Worm (Caenorhabditis elegans) whole organism, L4 larva: ENCODE measurements around the gene rme-6.

Source experiments
- F10B5.3 ChIP-seq: sonication (generic microtip); optimal IDR thresholded peaks from 2 replicates; lab custom pipeline; 2016; ENCODE audit warnings: mild to moderate bottlenecking, missing genetic modification characterization, missing compliant biosample characterization
- F37D6.2 ChIP-seq: sonication (generic microtip); optimal IDR thresholded peaks from 2 replicates; lab custom pipeline; 2016; ENCODE audit warnings: mild to moderate bottlenecking, missing genetic modification characterization, missing compliant biosample characterization
- F44E2.7 ChIP-seq: fragments of 200-800 bp; sonication (Bioruptor generic); IDR thresholded peaks from 2 replicates; pipeline ENCODE4 v2.1.2; 2022; ENCODE audit warnings: missing genetic modification characterization, missing compliant biosample characterization
- Y48G9A.11 ChIP-seq: fragments of 200-800 bp; sonication (Bioruptor generic); IDR thresholded peaks from 2 replicates; pipeline ENCODE4 v1.3.6; 2022; ENCODE audit warnings: missing genetic modification reagents, missing genetic modification characterization, missing compliant biosample characterization
- Y75B8A.6 ChIP-seq: fragments of 200-800 bp; sonication (Bioruptor generic); IDR thresholded peaks from 2 replicates; pipeline ENCODE4 v1.3.6; 2022; ENCODE audit warnings: missing genetic modification reagents, missing genetic modification characterization, missing compliant biosample characterization
- aha-1 ChIP-seq: fragments of 150-350 bp; peaks from one replicate; lab custom pipeline; 2014; ENCODE audit warnings: missing biosample characterization, missing genetic modification characterization
- aly-2 ChIP-seq: sonication (generic microtip); optimal IDR thresholded peaks from 2 replicates; lab custom pipeline; 2018; ENCODE audit warnings: missing biosample characterization, missing genetic modification characterization
- ama-1 ChIP-seq: fragments of 150-350 bp; optimal IDR thresholded peaks from 2 replicates; lab custom pipeline; 2014; ENCODE audit warnings: inconsistent platforms, mixed read lengths
- arid-1 ChIP-seq: fragments of 200-800 bp; sonication (Bioruptor generic); conservative IDR thresholded peaks from 2 replicates; pipeline ENCODE4 v1.3.6; 2022; ENCODE audit warnings: missing genetic modification reagents, missing genetic modification characterization, missing compliant biosample characterization
- ceh-44 ChIP-seq: fragments of 200-800 bp; sonication (Bioruptor generic); IDR thresholded peaks from 2 replicates; pipeline ENCODE4 v1.3.6; 2022; ENCODE audit warnings: missing genetic modification reagents, missing genetic modification characterization, missing compliant biosample characterization
- ceh-62 ChIP-seq: sonication (generic microtip); optimal IDR thresholded peaks from 2 replicates; lab custom pipeline; 2017; ENCODE audit warnings: missing biosample characterization, missing genetic modification characterization
- ceh-82 ChIP-seq: sonication (generic microtip); optimal IDR thresholded peaks from 2 replicates; lab custom pipeline; 2017; ENCODE audit warnings: missing biosample characterization, missing genetic modification characterization
- daf-16 ChIP-seq, 3 experiments: sonication (generic microtip); optimal IDR thresholded peaks; 2 replicates each; lab custom pipeline; 2016 to 2017; ENCODE audit warnings: missing genetic modification characterization in 3 of 3, missing genetic modification reagents in 3 of 3, mild to moderate bottlenecking in 2 of 3, missing compliant biosample characterization in 2 of 3, missing biosample characterization in 1 of 3, moderate library complexity in 1 of 3
- dmd-6 ChIP-seq: fragments of 200-800 bp; sonication (Bioruptor generic); IDR thresholded peaks from 2 replicates; pipeline ENCODE4 v1.3.6; 2022; ENCODE audit warnings: missing genetic modification reagents, missing genetic modification characterization, missing compliant biosample characterization
- dmd-8 ChIP-seq: fragments of 200-800 bp; sonication (Bioruptor generic); IDR thresholded peaks from 2 replicates; pipeline ENCODE4 v1.3.6; 2022; ENCODE audit warnings: missing genetic modification characterization, missing compliant biosample characterization
- dve-1 ChIP-seq: sonication (generic microtip); optimal IDR thresholded peaks from 2 replicates; lab custom pipeline; 2017; ENCODE audit warnings: antibody characterized with exemption, mild to moderate bottlenecking, missing genetic modification characterization, missing compliant biosample characterization; ENCODE audit not compliant: insufficient read depth
- fkh-10 ChIP-seq: fragments of 150-350 bp; optimal IDR thresholded peaks from 2 replicates; lab custom pipeline; 2014; ENCODE audit warnings: missing biosample characterization, missing genetic modification reagents, missing genetic modification characterization
- fos-1 ChIP-seq: fragments of 150-350 bp; optimal IDR thresholded peaks from 2 replicates; lab custom pipeline; 2014; ENCODE audit warnings: missing biosample characterization, missing genetic modification characterization
- hmg-1.1 ChIP-seq: fragments of 200-800 bp; sonication (Bioruptor generic); IDR thresholded peaks from 2 replicates; pipeline ENCODE4 v1.3.6; 2022; ENCODE audit warnings: missing genetic modification reagents, missing genetic modification characterization, missing compliant biosample characterization
- jun-1 ChIP-seq: fragments of 150-350 bp; optimal IDR thresholded peaks from 2 replicates; lab custom pipeline; 2014; ENCODE audit warnings: missing biosample characterization, missing genetic modification reagents, missing genetic modification characterization
- lin-1 ChIP-seq: fragments of 200-800 bp; sonication (Bioruptor generic); IDR thresholded peaks from 2 replicates; pipeline ENCODE4 v1.3.6; 2022; ENCODE audit warnings: missing genetic modification reagents, missing genetic modification characterization, missing compliant biosample characterization
- lin-29 ChIP-seq: fragments of 200-800 bp; sonication (Bioruptor generic); IDR thresholded peaks from 2 replicates; pipeline ENCODE4 v1.3.6; 2022; ENCODE audit warnings: missing genetic modification reagents, missing genetic modification characterization, missing compliant biosample characterization
- lin-39 ChIP-seq: fragments of 150-350 bp; optimal IDR thresholded peaks from 2 replicates; lab custom pipeline; 2014; ENCODE audit warnings: missing biosample characterization, missing genetic modification reagents, missing genetic modification characterization
- lir-3 ChIP-seq: sonication (generic microtip); optimal IDR thresholded peaks from 2 replicates; lab custom pipeline; 2016; ENCODE audit warnings: mild to moderate bottlenecking, missing genetic modification characterization, missing compliant biosample characterization
- madf-9 ChIP-seq: fragments of 200-800 bp; sonication (Bioruptor generic); conservative IDR thresholded peaks from 2 replicates; pipeline ENCODE4 v1.3.6; 2022; ENCODE audit warnings: missing genetic modification reagents, missing genetic modification characterization, missing compliant biosample characterization
- mdl-1 ChIP-seq, 2 experiments: fragments of 150-350 bp in 1 of 2; sonication (generic microtip) in 1 of 2; optimal IDR thresholded peaks; 2 replicates each; lab custom pipeline; 2014 to 2017; ENCODE audit warnings: missing biosample characterization in 2 of 2, missing genetic modification characterization in 2 of 2
- mes-2 ChIP-seq: sonication (generic microtip); optimal IDR thresholded peaks from 2 replicates; lab custom pipeline; 2016; ENCODE audit warnings: missing genotype, mild to moderate bottlenecking, missing genetic modification characterization, missing compliant biosample characterization; ENCODE audit not compliant: poor library complexity, severe bottlenecking
- mxl-2 ChIP-seq: fragments of 200-800 bp; sonication (Bioruptor generic); conservative IDR thresholded peaks from 2 replicates; pipeline ENCODE4 v1.3.6; 2022; ENCODE audit warnings: missing genetic modification reagents, missing genetic modification characterization, missing compliant biosample characterization
- mxl-3 ChIP-seq: fragments of 200-800 bp; sonication (Bioruptor generic); optimal IDR thresholded peaks from 2 replicates; lab custom pipeline; 2018; ENCODE audit warnings: mild to moderate bottlenecking, missing genetic modification characterization, missing compliant biosample characterization
- nhr-11 ChIP-seq: fragments of 150-350 bp; optimal IDR thresholded peaks from 2 replicates; lab custom pipeline; 2014; ENCODE audit warnings: missing biosample characterization, missing genetic modification characterization
- nhr-111 ChIP-seq: fragments of 200-800 bp; sonication (Bioruptor generic); optimal IDR thresholded peaks from 2 replicates; lab custom pipeline; 2018; ENCODE audit warnings: mild to moderate bottlenecking, missing genetic modification characterization, missing compliant biosample characterization
- nhr-237 ChIP-seq: sonication (generic microtip); optimal IDR thresholded peaks from 2 replicates; lab custom pipeline; 2017; ENCODE audit warnings: missing biosample characterization, missing genetic modification characterization
- nhr-28 ChIP-seq: fragments of 150-350 bp; optimal IDR thresholded peaks from 2 replicates; lab custom pipeline; 2014; ENCODE audit warnings: missing biosample characterization, missing genetic modification characterization
- nhr-77 ChIP-seq: fragments of 150-350 bp; optimal IDR thresholded peaks from 2 replicates; lab custom pipeline; 2014; ENCODE audit warnings: missing biosample characterization, missing genetic modification characterization
- php-3 ChIP-seq: fragments of 200-800 bp; sonication (Bioruptor generic); IDR thresholded peaks from 2 replicates; pipeline ENCODE4 v1.3.6; 2022; ENCODE audit warnings: missing genetic modification reagents, missing genetic modification characterization, missing compliant biosample characterization
- pqm-1 ChIP-seq: sonication (generic microtip); optimal IDR thresholded peaks from 2 replicates; lab custom pipeline; 2017; ENCODE audit warnings: missing biosample characterization, missing genetic modification characterization
- rbr-2 ChIP-seq: sonication (generic microtip); optimal IDR thresholded peaks from 2 replicates; lab custom pipeline; 2016; ENCODE audit warnings: missing genotype, missing genetic modification characterization, missing compliant biosample characterization
- saeg-2 ChIP-seq: fragments of 200-800 bp; sonication (Bioruptor generic); IDR thresholded peaks from 2 replicates; pipeline ENCODE4 v1.3.6; 2022; ENCODE audit warnings: missing genetic modification reagents, missing genetic modification characterization, missing compliant biosample characterization
- set-16 ChIP-seq: fragments of 200-800 bp; sonication (Bioruptor generic); IDR thresholded peaks from 2 replicates; pipeline ENCODE4 v1.3.6; 2022; ENCODE audit warnings: missing genetic modification reagents, missing genetic modification characterization, missing compliant biosample characterization
- snpc-1.2 ChIP-seq: fragments of 200-800 bp; sonication (Bioruptor generic); IDR thresholded peaks from 2 replicates; pipeline ENCODE4 v1.3.6; 2022; ENCODE audit warnings: missing genetic modification reagents, missing genetic modification characterization, missing compliant biosample characterization
- spr-1 ChIP-seq: sonication (generic microtip); optimal IDR thresholded peaks from 2 replicates; lab custom pipeline; 2016; ENCODE audit warnings: mild to moderate bottlenecking, missing genetic modification characterization, missing compliant biosample characterization
- unc-62 ChIP-seq, 3 experiments: fragments of 150-350 bp in 1 of 3; sonication (generic microtip); optimal IDR thresholded peaks in 2 of 3; peaks in 1 of 3; 1 replicate in 1 of 3; 2 replicates in 2 of 3; lab custom pipeline; 2014 to 2017; ENCODE audit warnings: missing biosample characterization in 3 of 3, missing genetic modification characterization in 3 of 3, missing genetic modification reagents in 3 of 3, missing genotype in 1 of 3
- zfp-3 ChIP-seq: fragments of 200-800 bp; sonication (Bioruptor generic); conservative IDR thresholded peaks from 2 replicates; pipeline ENCODE4 v1.3.6; 2022; ENCODE audit warnings: missing genetic modification reagents, missing genetic modification characterization, missing compliant biosample characterization
- zip-11 ChIP-seq: fragments of 200-800 bp; sonication (Bioruptor generic); IDR thresholded peaks from 2 replicates; pipeline ENCODE4 v1.3.6; 2022; ENCODE audit warnings: missing genetic modification characterization, missing compliant biosample characterization
- zip-2 ChIP-seq: fragments of 150-350 bp; optimal IDR thresholded peaks from 2 replicates; lab custom pipeline; 2014; ENCODE audit warnings: missing biosample characterization, missing genetic modification characterization
- ztf-11 ChIP-seq: fragments of 150-350 bp; optimal IDR thresholded peaks from 2 replicates; lab custom pipeline; 2014; ENCODE audit warnings: missing biosample characterization, missing genetic modification characterization
- ztf-7 ChIP-seq: fragments of 150-350 bp; optimal IDR thresholded peaks from 2 replicates; lab custom pipeline; 2014; ENCODE audit warnings: missing biosample characterization, missing genetic modification characterization

Gene rme-6

DNA sequence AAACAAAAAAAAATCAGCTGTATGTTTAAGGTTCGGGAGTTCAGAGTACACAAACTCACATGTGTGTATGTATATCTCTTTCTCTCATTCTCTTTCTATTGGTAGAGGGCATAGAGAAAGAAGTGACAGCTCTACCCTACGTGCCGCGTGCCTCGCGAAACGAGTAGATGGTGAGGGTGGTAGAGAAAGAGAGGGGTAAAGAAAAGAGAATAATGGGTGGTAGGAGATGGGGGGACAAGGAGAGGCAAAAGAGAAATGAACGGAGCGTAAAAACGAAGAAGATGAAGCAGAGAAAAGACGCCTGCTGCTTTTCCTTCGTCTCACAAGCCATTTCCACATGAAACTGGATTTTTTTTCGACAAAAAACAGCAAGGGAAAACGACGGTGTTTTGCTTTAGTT, 3.8 kb upstream of the rme-6 start (continued):
- peak; percentile 99 for TF ChIP-seq dve-1
- TF ChIP-seq saeg-2 (GFP tag; lab: Robert Waterston, UW), result 0 out of 2 replicates have a peak, but pooled peaks have one; percentile 69
- TF ChIP-seq unc-62 (GFP tag; optimal IDR thresholded peaks at IDR 0.05 in 1 of 2; lab: Kevin White, UChicago), result peak; percentile 26 to 100
- TF ChIP-seq unc-62 (tag; optimal IDR thresholded peaks at IDR 0.05; lab: Kevin White, UChicago), result no peak
- 0 out of 2 replicates have a peak, but pooled peaks have one; percentile 52 for TF ChIP-seq mxl-2
- TF ChIP-seq madf-9 (GFP tag; lab: Robert Waterston, UW), result peak; percentile 62; the same call in 1 of the 2 replicates
- peak; percentile 69 to 90 for TF ChIP-seq daf-16 (GFP tag; optimal IDR thresholded peaks at IDR 0.05; lab: Kevin White, UChicago)
- peak; percentile 96 for TF ChIP-seq daf-16 (tag; optimal IDR thresholded peaks at IDR 0.05; lab: Kevin White, UChicago)
- peak; percentile 69 for TF ChIP-seq jun-1
- TF ChIP-seq lin-29 (GFP tag; lab: Robert Waterston, UW), result 0 out of 2 replicates have a peak, but pooled peaks have one; percentile 29
- peak; percentile 63 for TF ChIP-seq ama-1 (lab: Kevin White, UChicago)
- peak; percentile 95 for TF ChIP-seq fkh-10 (GFP tag; lab: Kevin White, UChicago)
- no peak for TF ChIP-seq F44E2.7 (GFP tag; lab: Robert Waterston, UW)
- no peak for TF ChIP-seq ceh-82 (tag; lab: Kevin White, UChicago)
- TF ChIP-seq mdl-1 (tag; optimal IDR thresholded peaks at IDR 0.05; lab: Kevin White, UChicago), result peak; percentile 98 to 100
- peak; percentile 95 for TF ChIP-seq nhr-77 (tag; lab: Kevin White, UChicago)
- peak; percentile 97 for TF ChIP-seq hmg-1.1 (GFP tag; lab: Robert Waterston, UW)
- peak; percentile 81 for TF ChIP-seq F37D6.2
- TF ChIP-seq zfp-3, result no peak
- peak; percentile 48 for TF ChIP-seq pqm-1 (tag; lab: Kevin White, UChicago)
- peak; percentile 2 for TF ChIP-seq lir-3
- no peak for TF ChIP-seq snpc-1.2 (GFP tag; lab: Robert Waterston, UW)
- no peak for TF ChIP-seq ceh-44 (GFP tag; lab: Robert Waterston, UW)
- peak; percentile 91 for TF ChIP-seq mes-2 (tag; lab: Kevin White, UChicago)
- peak; percentile 44 for TF ChIP-seq F10B5.3 (tag; lab: Kevin White, UChicago)
- no peak for TF ChIP-seq Y48G9A.11 (GFP tag; lab: Robert Waterston, UW)
- peak; percentile 84 for TF ChIP-seq spr-1 (tag; lab: Kevin White, UChicago)
- TF ChIP-seq dmd-6 (GFP tag; lab: Robert Waterston, UW), result peak; percentile 97
- no peak for TF ChIP-seq lin-39 (tag; lab: Kevin White, UChicago)
- TF ChIP-seq, all 104 proteins: peak for 64

DNA sequence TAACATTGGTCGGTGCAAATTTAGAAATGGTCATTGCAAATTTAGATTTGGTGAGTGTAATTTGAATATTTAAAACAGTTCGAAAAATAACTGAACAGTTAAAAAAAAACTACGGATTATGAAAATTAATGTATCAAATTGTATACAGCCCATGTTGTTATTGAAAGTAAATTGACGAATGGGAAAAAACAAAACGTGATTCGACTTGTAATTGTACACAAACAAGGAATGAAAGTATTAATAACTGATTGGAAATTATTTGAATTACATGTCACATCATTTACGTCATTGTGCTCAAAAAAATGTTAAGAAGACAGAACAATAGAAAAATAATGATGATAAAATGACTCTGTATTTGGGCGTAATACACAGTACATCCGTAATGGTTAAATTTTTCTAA, 2.6 kb upstream of the rme-6 start:
- TF ChIP-seq php-3 (GFP tag; lab: Robert Waterston, UW), result no peak
- no peak for TF ChIP-seq jun-1
- TF ChIP-seq aha-1 (tag; lab: Kevin White, UChicago), result peak; percentile 47
- no peak for TF ChIP-seq lin-1 (GFP tag; lab: Robert Waterston, UW)
- TF ChIP-seq dve-1, result peak; percentile 29
- TF ChIP-seq unc-62 (GFP tag; optimal IDR thresholded peaks at IDR 0.05 in 1 of 2; lab: Kevin White, UChicago), result no peak
- no peak for TF ChIP-seq unc-62 (tag; optimal IDR thresholded peaks at IDR 0.05; lab: Kevin White, UChicago)
- no peak for TF ChIP-seq dmd-6 (GFP tag; lab: Robert Waterston, UW)
- peak; percentile 2 for TF ChIP-seq nhr-28 (tag; lab: Kevin White, UChicago)
- TF ChIP-seq mdl-1 (tag; optimal IDR thresholded peaks at IDR 0.05; lab: Kevin White, UChicago), result no peak
- peak; percentile 42 for TF ChIP-seq nhr-77 (tag; lab: Kevin White, UChicago)
- TF ChIP-seq nhr-237 (tag; lab: Kevin White, UChicago), result no peak
- no peak for TF ChIP-seq daf-16 (GFP tag; optimal IDR thresholded peaks at IDR 0.05; lab: Kevin White, UChicago)
- TF ChIP-seq daf-16 (tag; optimal IDR thresholded peaks at IDR 0.05; lab: Kevin White, UChicago), result peak; percentile 91

DNA sequence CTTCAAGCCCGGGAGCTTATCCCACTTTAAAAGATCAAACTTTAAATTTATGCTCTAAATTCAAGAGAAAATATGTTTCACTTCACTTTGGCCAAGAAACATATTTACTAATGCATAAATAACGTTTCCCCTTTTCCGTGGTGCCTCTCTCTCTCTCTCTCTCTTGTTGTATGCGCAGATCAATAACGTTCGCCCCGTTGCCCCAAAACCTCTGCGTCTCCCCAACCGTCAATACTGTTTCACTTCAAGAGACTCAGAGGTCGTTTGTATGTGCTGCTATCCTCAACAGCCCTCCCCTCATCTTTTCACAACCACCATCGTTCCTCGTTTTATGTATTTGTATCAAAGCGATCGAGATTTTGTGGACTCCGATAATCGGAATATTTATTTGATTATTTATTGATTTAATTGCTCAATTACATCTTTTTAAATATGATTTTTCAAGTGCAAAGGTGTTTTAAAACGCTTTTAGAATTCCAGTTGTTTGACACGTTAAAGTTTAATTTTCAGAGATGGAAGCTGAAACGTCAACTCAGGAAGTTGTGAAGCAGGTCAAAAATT, 6.8 kb downstream of the rme-6 start, which contains the start of gene ife-4:
TSS of gene ife-4 (plus strand) at position 511 of the 561 bp plus-strand sequence.
- TF ChIP-seq hmg-1.1 (GFP tag; lab: Robert Waterston, UW) (peak; percentile 75), mxl-3 (no peak), nhr-11 (no peak), Y75B8A.6 (GFP tag; lab: Robert Waterston, UW) (no peak), rbr-2 (tag; lab: Kevin White, UChicago) (peak; percentile 46), ceh-62 (tag; lab: Kevin White, UChicago) (no peak), dmd-8 (GFP tag; lab: Robert Waterston, UW) (no peak), aly-2 (tag; lab: Kevin White, UChicago) (no peak), ztf-7 (no peak), aha-1 (tag; lab: Kevin White, UChicago) (no peak), set-16 (GFP tag; lab: Robert Waterston, UW) (no peak), ztf-11 (tag; lab: Kevin White, UChicago) (no peak), F44E2.7 (GFP tag; lab: Robert Waterston, UW) (no peak), zip-2 (tag; lab: Kevin White, UChicago) (no peak), fos-1 (tag; lab: Kevin White, UChicago) (no peak), arid-1 (no peak), nhr-111 (GFP tag; lab: Kevin White, UChicago) (no peak), zip-11 (GFP tag; lab: Robert Waterston, UW) (no peak)
